Fruit fly (Drosophila melanogaster) whole organism, embryonic: ENCODE measurements around the gene sr.

ENCODE experiments used
- Aef1 ChIP-seq: fragments of 200-800 bp; sonication (Bioruptor generic); IDR thresholded peaks from 3 replicates; pipeline ENCODE4 v1.3.6; 2022; ENCODE audit warnings: missing biosample characterization, missing genetic modification characterization
- B-H1 ChIP-seq: fragments of 200-800 bp; sonication (Bioruptor generic); IDR thresholded peaks from 3 replicates; pipeline ENCODE4 v1.3.6; 2022; ENCODE audit warnings: missing biosample characterization, missing genetic modification characterization
- CG10462 ChIP-seq: fragments of 200-800 bp; sonication (Bioruptor generic); optimal IDR thresholded peaks from 2 replicates; lab custom pipeline; 2016; ENCODE audit warnings: missing biosample characterization, missing genetic modification characterization
- CG10543 ChIP-seq: fragments of 200-800 bp; sonication (Bioruptor generic); optimal IDR thresholded peaks from 3 replicates; lab custom pipeline; 2017; ENCODE audit warnings: missing biosample characterization, mild to moderate bottlenecking, missing genetic modification characterization, moderate library complexity
- CG10654 ChIP-seq: fragments of 200-800 bp; sonication (Bioruptor generic); optimal IDR thresholded peaks from 2 replicates; lab custom pipeline; 2016; ENCODE audit warnings: missing biosample characterization, missing genetic modification characterization
- CG11696 ChIP-seq: fragments of 200-800 bp; sonication (Bioruptor generic); IDR thresholded peaks from 2 replicates; pipeline ENCODE4 v1.3.6; 2022; ENCODE audit warnings: missing biosample characterization, missing genetic modification characterization
- CG12769 ChIP-seq: fragments of 200-800 bp; sonication (Bioruptor generic); optimal IDR thresholded peaks from 2 replicates; lab custom pipeline; 2019; ENCODE audit warnings: missing biosample characterization, mild to moderate bottlenecking, missing genetic modification characterization, moderate library complexity
- CG13624 ChIP-seq: fragments of 200-800 bp; sonication (Bioruptor generic); optimal IDR thresholded peaks from 2 replicates; lab custom pipeline; 2016; ENCODE audit warnings: missing biosample characterization, missing genetic modification characterization
- CG14965 ChIP-seq: fragments of 200-800 bp; sonication (Bioruptor generic); optimal IDR thresholded peaks from 2 replicates; lab custom pipeline; 2016; ENCODE audit warnings: missing biosample characterization, missing genetic modification characterization, borderline replicate concordance
- CG16813 ChIP-seq: fragments of 200-800 bp; sonication (Bioruptor generic); IDR thresholded peaks from 3 replicates; pipeline ENCODE4 v1.3.6; 2022; ENCODE audit warnings: missing biosample characterization, missing genetic modification characterization; ENCODE audit not compliant: partially characterized antibody
- CG17361 ChIP-seq: fragments of 200-800 bp; sonication (Bioruptor generic); IDR thresholded peaks from 3 replicates; pipeline ENCODE4 v1.3.6; 2022; ENCODE audit warnings: missing biosample characterization, missing genetic modification characterization
- CG1832 ChIP-seq: fragments of 200-800 bp; sonication (Bioruptor generic); optimal IDR thresholded peaks from 2 replicates; lab custom pipeline; 2017; ENCODE audit warnings: missing biosample characterization, mild to moderate bottlenecking, missing genetic modification characterization, inconsistent platforms
- CG34376 ChIP-seq: fragments of 200-800 bp; sonication (Bioruptor generic); optimal IDR thresholded peaks from 2 replicates; lab custom pipeline; 2018; ENCODE audit warnings: missing biosample characterization, mild to moderate bottlenecking, missing genetic modification characterization
- CG4707 ChIP-seq: fragments of 200-800 bp; sonication (Bioruptor generic); optimal IDR thresholded peaks from 2 replicates; lab custom pipeline; 2018; ENCODE audit warnings: missing biosample characterization, mild to moderate bottlenecking, missing genetic modification characterization, moderate library complexity
- CG6854 ChIP-seq: fragments of 200-800 bp; sonication (Bioruptor generic); optimal IDR thresholded peaks from 3 replicates; lab custom pipeline; 2017; ENCODE audit warnings: missing biosample characterization, mild to moderate bottlenecking, missing genetic modification characterization
- CG9797 ChIP-seq: fragments of 200-800 bp; sonication (Bioruptor generic); optimal IDR thresholded peaks from 3 replicates; lab custom pipeline; 2018; ENCODE audit warnings: missing biosample characterization, mild to moderate bottlenecking, missing genetic modification characterization
- Doc2 ChIP-seq: fragments of 200-800 bp; sonication (Bioruptor generic); IDR thresholded peaks from 2 replicates; pipeline ENCODE4 v1.3.6; 2022; ENCODE audit warnings: missing biosample characterization, missing genetic modification characterization
- Dref ChIP-seq: fragments of 200-800 bp; sonication (Bioruptor generic); IDR thresholded peaks from 2 replicates; pipeline ENCODE4 v1.3.6; 2022; ENCODE audit warnings: missing biosample characterization, missing genetic modification characterization
- ERR ChIP-seq: fragments of 200-800 bp; sonication (Bioruptor generic); optimal IDR thresholded peaks from 2 replicates; lab custom pipeline; 2016; ENCODE audit warnings: missing biosample characterization, missing genetic modification characterization
- Ets65A ChIP-seq: fragments of 200-800 bp; sonication (Bioruptor generic); peaks from one replicate; lab custom pipeline; 2016; ENCODE audit warnings: missing biosample characterization, missing genetic modification characterization
- H2.0 ChIP-seq: fragments of 200-800 bp; sonication (Bioruptor generic); IDR thresholded peaks from 2 replicates; pipeline ENCODE4 v1.3.6; 2022; ENCODE audit warnings: missing biosample characterization, missing genetic modification characterization
- Hmx ChIP-seq: fragments of 200-800 bp; sonication (Bioruptor generic); optimal IDR thresholded peaks from 2 replicates; lab custom pipeline; 2016; ENCODE audit warnings: missing biosample characterization, missing genetic modification characterization
- Hr51 ChIP-seq, 2 experiments: fragments of 200-800 bp; sonication (Bioruptor generic); optimal IDR thresholded peaks; 2 replicates in 1 of 2; 3 replicates in 1 of 2; lab custom pipeline; 2016 to 2018; ENCODE audit warnings: missing biosample characterization in 2 of 2, missing genetic modification characterization in 2 of 2, mild to moderate bottlenecking in 1 of 2, moderate library complexity in 1 of 2
- Med ChIP-seq: fragments of 200-800 bp; sonication (Bioruptor generic); peaks from one replicate; lab custom pipeline; 2016; ENCODE audit warnings: missing biosample characterization, missing genetic modification characterization, mild to moderate bottlenecking, inconsistent platforms, moderate library complexity
- NFAT ChIP-seq: fragments of 200-800 bp; sonication (Bioruptor generic); IDR thresholded peaks from 2 replicates; pipeline ENCODE4 v1.3.6; 2022; ENCODE audit warnings: missing biosample characterization, missing genetic modification characterization
- Nf-YB ChIP-seq: fragments of 200-800 bp; sonication (Bioruptor generic); optimal IDR thresholded peaks from 3 replicates; lab custom pipeline; 2019; ENCODE audit warnings: missing biosample characterization, mild to moderate bottlenecking, missing genetic modification characterization, moderate library complexity
- Six4 ChIP-seq: fragments of 200-800 bp; sonication (Bioruptor generic); optimal IDR thresholded peaks from 2 replicates; lab custom pipeline; 2016; ENCODE audit warnings: missing biosample characterization, missing genetic modification characterization
- Xrp1 ChIP-seq: fragments of 200-800 bp; sonication (Bioruptor generic); IDR thresholded peaks from 2 replicates; pipeline ENCODE4 v1.3.6; 2022; ENCODE audit warnings: missing biosample characterization, missing genetic modification characterization
- btn ChIP-seq: fragments of 200-800 bp; sonication (Bioruptor generic); optimal IDR thresholded peaks from 2 replicates; lab custom pipeline; 2016; ENCODE audit warnings: missing biosample characterization, missing genetic modification characterization
- crol ChIP-seq: fragments of 200-800 bp; sonication (Bioruptor generic); IDR thresholded peaks from 2 replicates; pipeline ENCODE4 v1.3.6; 2022; ENCODE audit warnings: missing biosample characterization, missing genetic modification characterization
- dati ChIP-seq: fragments of 200-800 bp; sonication (Bioruptor generic); IDR thresholded peaks from 2 replicates; pipeline ENCODE4 v1.3.6; 2022; ENCODE audit warnings: missing biosample characterization, missing genetic modification characterization
- emc ChIP-seq: fragments of 200-800 bp; sonication (Bioruptor generic); optimal IDR thresholded peaks from 2 replicates; lab custom pipeline; 2016; ENCODE audit warnings: missing biosample characterization, missing genetic modification characterization
- ewg ChIP-seq: fragments of 200-800 bp; sonication (Bioruptor generic); optimal IDR thresholded peaks from 3 replicates; lab custom pipeline; 2017; ENCODE audit warnings: mild to moderate bottlenecking, missing biosample characterization, missing genetic modification reagents, missing genetic modification characterization
- lab ChIP-seq: fragments of 200-800 bp; sonication (Bioruptor generic); optimal IDR thresholded peaks from 3 replicates; lab custom pipeline; 2017; ENCODE audit warnings: missing biosample characterization, missing genetic modification characterization, mild to moderate bottlenecking, moderate library complexity, missing genetic modification reagents
- oc ChIP-seq: fragments of 200-800 bp; sonication (Bioruptor generic); optimal IDR thresholded peaks from 2 replicates; lab custom pipeline; 2018; ENCODE audit warnings: missing biosample characterization, mild to moderate bottlenecking, missing genetic modification characterization, moderate library complexity
- row ChIP-seq: fragments of 200-800 bp; sonication (Bioruptor generic); IDR thresholded peaks from 3 replicates; pipeline ENCODE4 v1.3.6; 2022; ENCODE audit warnings: missing biosample characterization, missing genetic modification characterization
- sd ChIP-seq: fragments of 200-800 bp; sonication (Bioruptor generic); optimal IDR thresholded peaks from 3 replicates; lab custom pipeline; 2018; ENCODE audit warnings: missing biosample characterization, mild to moderate bottlenecking, missing genetic modification characterization, moderate library complexity
- sna ChIP-seq: fragments of 200-800 bp; sonication (Bioruptor generic); IDR thresholded peaks from 2 replicates; pipeline ENCODE4 v1.3.6; 2022; ENCODE audit warnings: missing biosample characterization, missing genetic modification characterization; ENCODE audit not compliant: partially characterized antibody
- so ChIP-seq: fragments of 200-800 bp; sonication (Bioruptor generic); IDR thresholded peaks from 3 replicates; pipeline ENCODE4 v1.3.6; 2022; ENCODE audit warnings: missing biosample characterization, missing genetic modification characterization
- sqz ChIP-seq: fragments of 200-800 bp; sonication (Bioruptor generic); optimal IDR thresholded peaks from 3 replicates; lab custom pipeline; 2018; ENCODE audit warnings: missing biosample characterization, mild to moderate bottlenecking, missing genetic modification characterization
- sr ChIP-seq: fragments of 200-800 bp; sonication (Bioruptor generic); IDR thresholded peaks from 3 replicates; pipeline ENCODE4 v1.3.6; 2022; ENCODE audit warnings: missing biosample characterization, missing genetic modification characterization
- tgo ChIP-seq: fragments of 200-800 bp; sonication (Bioruptor generic); IDR thresholded peaks from 3 replicates; pipeline ENCODE4 v1.3.6; 2022; ENCODE audit warnings: missing biosample characterization, missing genetic modification characterization
- tna ChIP-seq: fragments of 200-800 bp; sonication (Bioruptor generic); IDR thresholded peaks from 2 replicates; pipeline ENCODE4 v1.3.6; 2022; ENCODE audit warnings: missing biosample characterization, missing genetic modification characterization; ENCODE audit not compliant: partially characterized antibody
- twi ChIP-seq: fragments of 200-800 bp; optimal IDR thresholded peaks from 2 replicates; lab custom pipeline; 2019; ENCODE audit warnings: missing biosample characterization, mild to moderate bottlenecking, missing genetic modification characterization, moderate library complexity
- wdn ChIP-seq: fragments of 200-800 bp; sonication (Bioruptor generic); IDR thresholded peaks from 2 replicates; pipeline ENCODE4 v1.3.6; 2022; ENCODE audit warnings: missing biosample characterization, missing genetic modification characterization
- yki ChIP-seq: fragments of >200 bp; optimal IDR thresholded peaks from 3 replicates; lab custom pipeline; 2018

Gene sr

dm6 chr3R:18094649-18095048, 4.0 kb downstream of the sr start (continued):
- TF ChIP-seq Six4, result no peak
- TF ChIP-seq emc (GFP tag; lab: Kevin White, UChicago), result no peak
- peak; percentile 100 for TF ChIP-seq sr (GFP tag; lab: Robert Waterston, UW)
- peak; percentile 37 for TF ChIP-seq CG12769 (tag; lab: Kevin White, UChicago)
- no peak for TF ChIP-seq CG10462 (GFP tag; lab: Kevin White, UChicago)

DNA sequence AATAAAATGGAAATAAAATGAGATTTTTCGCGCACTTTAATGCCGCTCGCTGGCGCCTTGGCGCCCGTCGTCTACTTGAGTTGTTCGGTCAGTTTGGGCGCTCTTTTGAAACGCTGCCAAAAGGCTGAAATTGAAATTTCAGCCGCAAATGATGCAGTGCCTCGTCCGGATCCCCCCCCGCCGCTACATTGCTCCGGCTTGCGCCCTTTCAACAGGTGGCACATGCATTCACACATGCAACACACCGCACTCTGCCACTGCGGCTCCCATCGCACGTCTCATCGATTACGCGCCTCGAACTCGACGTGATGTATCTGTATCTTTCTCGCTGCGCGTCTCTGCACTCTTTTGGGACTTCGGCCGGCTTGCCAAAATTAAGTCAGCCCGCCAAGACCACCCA, 6.9 kb downstream of the sr start:
- TF ChIP-seq sna (GFP tag; lab: Robert Waterston, UW), result no peak
- TF ChIP-seq btn (GFP tag; lab: Kevin White, UChicago), result no peak
- 0 out of 2 replicates have a peak, but pooled peaks have one; percentile 16 for TF ChIP-seq Dref (GFP tag; lab: Robert Waterston, UW)
- TF ChIP-seq CG34376 (GFP tag; lab: Kevin White, UChicago), result no peak
- no peak for TF ChIP-seq twi (tag; lab: Kevin White, UChicago)
- no peak for TF ChIP-seq Doc2 (GFP tag; lab: Robert Waterston, UW)
- no peak for TF ChIP-seq dati (GFP tag; lab: Robert Waterston, UW)

dm6 chr3R:18103196-18103809, 12.7 kb downstream of the sr start:
- TF ChIP-seq crol (peak; percentile 54; the same call in 1 of the 2 replicates), so (GFP tag; lab: Robert Waterston, UW) (0 out of 3 replicates have a peak, but pooled peaks have one; percentile 28), CG1832 (no peak), yki (no peak), sd (tag; lab: Kevin White, UChicago) (peak; percentile 64), CG12769 (tag; lab: Kevin White, UChicago) (peak; percentile 83), B-H1 (GFP tag; lab: Robert Waterston, UW) (no peak), Hr51 (GFP tag; optimal IDR thresholded peaks at IDR 0.05; lab: Kevin White, UChicago) (no peak), CG9797 (GFP tag; lab: Kevin White, UChicago) (no peak), Hmx (GFP tag; lab: Kevin White, UChicago) (no peak), Med (peak; percentile 58), CG11696 (GFP tag; lab: Robert Waterston, UW) (no peak), Nf-YB (GFP tag; lab: Kevin White, UChicago) (peak; percentile 48), tna (no peak), NFAT (GFP tag; lab: Robert Waterston, UW) (0 out of 2 replicates have a peak, but pooled peaks have one; percentile 11), Aef1 (no peak), sr (GFP tag; lab: Robert Waterston, UW) (0 out of 3 replicates have a peak, but pooled peaks have one; percentile 12), lab (GFP tag; lab: Kevin White, UChicago) (no peak), ewg (GFP tag; lab: Kevin White, UChicago) (no peak), CG10543 (GFP tag; lab: Kevin White, UChicago) (peak; percentile 11)

- peak; percentile 66 for TF ChIP-seq oc (tag; lab: Kevin White, UChicago)
- TF ChIP-seq CG10654 (GFP tag; lab: Kevin White, UChicago), result no peak
- TF ChIP-seq CG4707, result peak; percentile 61
- peak; percentile 33; the same call in 1 of the 3 replicates for TF ChIP-seq row (GFP tag; lab: Robert Waterston, UW)
- no peak for TF ChIP-seq CG13624 (GFP tag; lab: Kevin White, UChicago)
- TF ChIP-seq tgo, result 0 out of 3 replicates have a peak, but pooled peaks have one; percentile 16
- TF ChIP-seq sqz (GFP tag; lab: Kevin White, UChicago), result peak; percentile 26
- TF ChIP-seq Xrp1 (GFP tag; lab: Robert Waterston, UW), result 0 out of 2 replicates have a peak, but pooled peaks have one; percentile 4
- no peak for TF ChIP-seq CG16813 (GFP tag; lab: Robert Waterston, UW)
- no peak for TF ChIP-seq CG17361 (GFP tag; lab: Robert Waterston, UW)
- no peak for TF ChIP-seq CG6854 (GFP tag; lab: Kevin White, UChicago)
- peak; percentile 66 for TF ChIP-seq sr (GFP tag; lab: Robert Waterston, UW)
- TF ChIP-seq dati (GFP tag; lab: Robert Waterston, UW), result no peak
- TF ChIP-seq Ets65A (GFP tag; lab: Kevin White, UChicago), result peak; percentile 38
- TF ChIP-seq CG14965 (GFP tag; lab: Kevin White, UChicago), result no peak
- TF ChIP-seq ERR (GFP tag; lab: Kevin White, UChicago), result no peak
- no peak for TF ChIP-seq wdn
- TF ChIP-seq H2.0 (GFP tag; lab: Robert Waterston, UW), result no peak
Measured at dm6 chr3R:18104261-18104792, 13.7 kb downstream of the sr start.
